Worm (Caenorhabditis elegans) whole organism, midembryonic: ENCODE results near the gene C03C10.7.

Experiments
- T22C8.4 ChIP-seq: fragments of 200-800 bp; sonication (Bioruptor generic); IDR thresholded peaks from 2 replicates; pipeline ENCODE4 v1.3.6; 2022; ENCODE audit warnings: missing genetic modification characterization, missing compliant biosample characterization
- cog-1 ChIP-seq: sonication (generic microtip); optimal IDR thresholded peaks from 2 replicates; lab custom pipeline; 2016; ENCODE audit warnings: missing genetic modification characterization, missing compliant biosample characterization
- flt-1 ChIP-seq: fragments of 200-800 bp; sonication (Bioruptor generic); IDR thresholded peaks from 2 replicates; pipeline ENCODE4 v1.3.6; 2022; ENCODE audit warnings: missing genetic modification characterization, missing compliant biosample characterization
- klf-2 ChIP-seq: fragments of 200-800 bp; sonication (Bioruptor generic); conservative IDR thresholded peaks from 2 replicates; pipeline ENCODE4 v1.3.6; 2022; ENCODE audit warnings: missing genetic modification reagents, missing genetic modification characterization, missing compliant biosample characterization
- med-1 ChIP-seq: sonication (generic microtip); optimal IDR thresholded peaks from 2 replicates; lab custom pipeline; 2017; ENCODE audit warnings: missing genetic modification characterization, mild to moderate bottlenecking, missing compliant biosample characterization, antibody characterized with exemption, missing genetic modification reagents; ENCODE audit not compliant: insufficient read depth
- ref-1 ChIP-seq: fragments of 200-800 bp; sonication (Bioruptor generic); conservative IDR thresholded peaks from 2 replicates; pipeline ENCODE4 v1.3.6; 2022; ENCODE audit warnings: missing genetic modification reagents, missing genetic modification characterization, missing compliant biosample characterization
- tab-1 ChIP-seq: fragments of 200-800 bp; sonication (Bioruptor generic); IDR thresholded peaks from 2 replicates; pipeline ENCODE4 v1.3.6; 2022; ENCODE audit warnings: missing genetic modification characterization, missing compliant biosample characterization
- ztf-23 ChIP-seq: fragments of 200-800 bp; sonication (Bioruptor generic); IDR thresholded peaks from 2 replicates; pipeline ENCODE4 v1.3.6; 2022; ENCODE audit warnings: missing genetic modification reagents, missing genetic modification characterization, missing compliant biosample characterization
- ztf-29 ChIP-seq: fragments of 200-800 bp; sonication (Bioruptor generic); IDR thresholded peaks from 2 replicates; pipeline ENCODE4 v1.3.6; 2022; ENCODE audit warnings: missing genetic modification reagents, missing genetic modification characterization, missing compliant biosample characterization

Gene C03C10.7

DNA sequence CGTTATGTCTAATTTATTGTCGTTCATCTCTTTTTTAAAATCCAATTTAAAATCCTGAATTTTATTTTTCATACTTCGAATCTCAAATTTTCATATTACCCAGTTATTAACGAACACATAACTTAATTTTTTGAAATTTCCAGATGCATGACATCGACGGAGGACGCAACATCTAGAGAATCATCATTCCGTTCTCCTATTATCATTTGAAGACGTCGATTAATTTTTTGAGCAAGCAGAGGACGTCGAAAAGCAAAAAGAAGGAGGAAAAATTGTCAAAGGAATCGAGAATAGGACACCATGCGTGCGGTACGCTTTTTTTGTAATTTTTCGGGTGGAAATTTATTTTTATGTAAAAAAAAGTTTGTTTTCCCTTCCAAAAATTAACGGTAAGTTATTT, 19.2 kb downstream of the C03C10.7 start, which contains the start of gene unc-103:
Gene unc-103 (plus strand): TSS at position 301 of the 400 bp plus-strand sequence.
- TF ChIP-seq klf-2 (GFP tag; lab: Robert Waterston, UW) (no peak), med-1 (GFP tag; lab: Kevin White, UChicago) (no peak), ztf-23 (GFP tag; lab: Robert Waterston, UW) (no peak), T22C8.4 (GFP tag; lab: Robert Waterston, UW) (no peak), cog-1 (tag; lab: Kevin White, UChicago) (no peak), tab-1 (no peak), ztf-29 (GFP tag; lab: Robert Waterston, UW) (no peak), ref-1 (GFP tag; lab: Robert Waterston, UW) (no peak), flt-1 (GFP tag; lab: Robert Waterston, UW) (no peak)

DNA sequence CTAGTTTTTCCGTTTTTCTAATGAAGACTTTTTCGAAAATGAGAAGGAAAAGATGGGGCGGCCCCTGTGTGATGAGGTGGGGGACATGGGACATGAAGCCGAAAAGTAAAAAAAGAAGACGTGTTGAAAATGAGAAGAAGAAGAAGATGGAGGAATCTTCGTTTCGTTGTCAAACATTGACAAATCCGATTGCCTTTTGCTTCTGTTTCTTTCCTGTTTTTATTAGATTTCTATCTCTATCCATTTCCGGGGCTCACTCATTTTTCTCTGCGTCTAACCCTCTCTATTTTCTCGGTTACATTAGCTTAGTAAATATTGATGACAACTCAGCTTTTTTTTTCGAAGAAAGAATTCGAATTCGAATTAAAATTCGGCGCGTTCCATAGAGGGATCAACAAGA, 23.9 kb downstream of the C03C10.7 start:
- TF ChIP-seq ztf-23 (GFP tag; lab: Robert Waterston, UW) (no peak), T22C8.4 (GFP tag; lab: Robert Waterston, UW) (no peak), cog-1 (tag; lab: Kevin White, UChicago) (no peak), ztf-29 (GFP tag; lab: Robert Waterston, UW) (no peak), klf-2 (GFP tag; lab: Robert Waterston, UW) (no peak), med-1 (GFP tag; lab: Kevin White, UChicago) (no peak), flt-1 (GFP tag; lab: Robert Waterston, UW) (no peak), tab-1 (no peak), ref-1 (GFP tag; lab: Robert Waterston, UW) (no peak)

DNA sequence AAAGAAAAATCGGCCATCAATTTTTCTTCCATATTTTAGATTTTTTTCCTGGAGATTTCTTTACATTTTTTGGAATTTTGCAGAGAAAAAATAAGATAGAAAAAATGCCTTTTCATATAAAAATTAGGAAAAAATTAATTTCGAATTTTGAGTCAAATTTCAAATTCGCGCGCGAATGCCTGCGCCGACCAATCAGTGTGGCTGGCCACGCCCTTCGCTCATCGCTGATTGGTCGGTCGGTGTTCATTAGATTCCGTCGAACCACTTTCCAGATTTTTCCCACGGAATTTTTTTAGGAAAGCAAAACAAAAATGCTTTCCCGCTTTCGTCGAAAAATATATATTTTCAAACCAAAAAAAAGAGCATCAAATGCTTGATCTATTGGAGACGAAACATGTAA, 24.5 kb downstream of the C03C10.7 start:
- no peak for TF ChIP-seq cog-1 (tag; lab: Kevin White, UChicago)
- no peak for TF ChIP-seq med-1 (GFP tag; lab: Kevin White, UChicago)
- no peak for TF ChIP-seq klf-2 (GFP tag; lab: Robert Waterston, UW)
- TF ChIP-seq ztf-29 (GFP tag; lab: Robert Waterston, UW), result no peak
- no peak for TF ChIP-seq flt-1 (GFP tag; lab: Robert Waterston, UW)
- no peak for TF ChIP-seq ztf-23 (GFP tag; lab: Robert Waterston, UW)
- TF ChIP-seq ref-1 (GFP tag; lab: Robert Waterston, UW), result no peak
- TF ChIP-seq tab-1, result no peak
- no peak for TF ChIP-seq T22C8.4 (GFP tag; lab: Robert Waterston, UW)

DNA sequence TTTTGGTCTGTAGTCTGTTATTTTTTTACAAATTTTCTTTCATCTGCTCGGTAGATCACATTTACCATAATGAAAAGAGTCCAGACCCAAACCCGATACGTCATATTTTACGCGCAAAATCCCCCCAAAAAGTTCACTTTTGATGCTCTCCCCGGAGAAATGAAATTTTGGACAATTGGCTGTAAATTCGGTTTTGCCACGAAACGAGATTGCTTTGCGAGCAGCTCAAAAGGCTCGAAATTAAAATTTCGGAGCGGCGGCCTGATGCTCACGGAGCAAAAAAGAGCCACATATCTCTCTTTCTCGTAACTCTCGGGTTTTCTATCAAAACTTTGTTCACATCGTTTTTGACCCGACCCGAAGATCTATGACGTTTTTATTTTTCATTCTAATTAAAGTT, 27.4 kb downstream of the C03C10.7 start:
- TF ChIP-seq T22C8.4 (GFP tag; lab: Robert Waterston, UW) (no peak), flt-1 (GFP tag; lab: Robert Waterston, UW) (no peak), cog-1 (tag; lab: Kevin White, UChicago) (no peak), tab-1 (no peak), klf-2 (GFP tag; lab: Robert Waterston, UW) (no peak), ztf-29 (GFP tag; lab: Robert Waterston, UW) (no peak), ztf-23 (GFP tag; lab: Robert Waterston, UW) (no peak), med-1 (GFP tag; lab: Kevin White, UChicago) (no peak), ref-1 (GFP tag; lab: Robert Waterston, UW) (no peak)

DNA sequence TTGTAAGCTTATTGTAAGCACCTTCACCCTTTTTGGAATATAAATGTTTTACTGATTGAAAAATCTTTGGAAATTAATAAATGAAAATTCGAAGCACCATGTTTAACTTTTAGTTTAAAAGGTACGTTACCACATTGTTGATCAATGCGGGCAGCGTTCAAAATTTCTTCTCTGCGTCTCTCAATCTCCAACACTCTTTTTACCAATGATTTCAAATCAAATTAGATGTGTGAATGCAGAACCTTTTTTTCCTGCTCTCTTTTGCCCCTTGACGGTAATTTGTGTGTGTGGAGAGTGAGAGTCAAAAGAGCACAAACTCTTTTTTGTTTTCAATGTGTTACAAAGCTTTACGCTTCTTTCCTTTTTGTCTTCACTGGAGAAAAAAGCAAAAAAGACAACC, 28.1 kb downstream of the C03C10.7 start:
- TF ChIP-seq tab-1, result no peak
- no peak for TF ChIP-seq klf-2 (GFP tag; lab: Robert Waterston, UW)
- no peak for TF ChIP-seq T22C8.4 (GFP tag; lab: Robert Waterston, UW)
- TF ChIP-seq cog-1 (tag; lab: Kevin White, UChicago), result no peak
- TF ChIP-seq ztf-23 (GFP tag; lab: Robert Waterston, UW), result no peak

DNA sequence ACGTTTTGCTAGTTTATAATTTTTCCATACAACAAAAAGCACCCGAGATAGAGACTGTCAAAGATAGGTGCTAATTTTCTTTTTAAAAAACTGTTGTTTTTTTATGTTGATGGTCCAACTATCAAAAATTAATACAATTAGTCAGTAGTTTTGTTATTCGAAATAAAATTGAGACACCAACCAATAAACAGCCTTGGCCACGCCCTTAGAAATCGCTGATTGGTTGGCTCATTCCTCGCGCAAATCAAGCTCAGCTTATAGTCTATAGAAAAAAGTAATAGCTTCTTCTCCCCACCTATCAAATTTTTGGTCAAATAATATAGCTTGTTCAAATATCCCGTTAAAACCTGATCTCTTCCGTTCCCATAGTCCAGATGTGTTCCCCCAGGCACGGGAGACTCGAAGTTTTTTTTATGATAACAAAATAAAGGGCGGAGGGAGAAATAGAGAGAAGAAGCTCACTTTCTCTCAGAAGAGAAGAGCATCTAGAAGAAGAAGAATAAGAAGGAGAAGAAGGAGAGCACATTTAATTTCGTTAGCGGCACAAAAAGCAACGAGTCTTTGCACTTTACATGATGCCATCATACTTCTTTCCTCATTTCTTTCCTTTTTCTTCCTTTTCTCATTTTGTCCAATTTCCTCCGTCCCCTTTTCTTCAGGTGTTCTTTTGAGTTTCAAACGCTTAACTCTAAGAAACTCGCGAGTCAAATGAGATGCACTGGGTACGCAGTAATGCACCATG, 36.1 kb downstream of the C03C10.7 start:
- TF ChIP-seq T22C8.4 (GFP tag; lab: Robert Waterston, UW) (no peak), cog-1 (tag; lab: Kevin White, UChicago) (no peak)

DNA sequence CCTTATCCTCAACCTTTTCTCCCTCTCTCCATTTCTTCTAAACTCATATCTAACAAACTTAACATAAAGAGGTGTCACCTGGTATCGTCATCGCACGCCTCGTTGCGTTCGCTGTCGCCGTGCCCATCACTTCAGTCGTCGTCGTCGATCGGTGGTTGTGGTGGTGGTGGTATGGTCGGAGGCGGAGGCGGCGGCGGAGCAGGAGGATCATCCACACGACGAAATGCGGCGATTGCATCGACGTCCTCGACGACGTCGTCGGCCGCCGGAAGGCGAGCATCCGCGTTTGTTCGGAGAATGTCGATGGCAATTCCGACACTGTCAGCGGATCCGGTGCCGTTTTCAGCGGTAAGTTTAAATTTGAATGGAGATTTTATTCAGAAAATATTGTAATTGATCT, 38.2 kb downstream of the C03C10.7 start:
- TF ChIP-seq ztf-29 (GFP tag; lab: Robert Waterston, UW) (no peak), ztf-23 (GFP tag; lab: Robert Waterston, UW) (no peak), flt-1 (GFP tag; lab: Robert Waterston, UW) (no peak), med-1 (GFP tag; lab: Kevin White, UChicago) (no peak), ref-1 (GFP tag; lab: Robert Waterston, UW) (no peak), tab-1 (no peak)

DNA sequence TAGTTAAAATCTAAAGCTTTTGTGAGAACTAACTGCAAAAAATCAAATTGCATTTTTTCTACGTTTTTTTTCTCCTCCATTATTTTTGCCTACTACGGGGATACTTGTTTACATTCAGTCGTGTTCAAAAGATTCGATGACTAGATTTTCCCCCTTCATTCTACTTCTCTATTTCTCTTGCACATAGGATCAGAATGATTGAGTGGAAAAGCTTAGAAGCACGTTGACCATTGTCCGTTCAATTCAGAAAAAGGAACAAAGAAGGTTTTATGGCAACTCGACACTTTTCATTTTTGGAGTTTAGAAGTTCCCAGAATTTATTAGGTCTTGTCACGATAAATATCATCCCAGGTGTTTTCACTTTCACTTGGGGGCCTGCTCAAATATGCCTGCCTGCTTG, 41.3 kb downstream of the C03C10.7 start:
- TF ChIP-seq ztf-29 (GFP tag; lab: Robert Waterston, UW), result no peak
- no peak for TF ChIP-seq med-1 (GFP tag; lab: Kevin White, UChicago)
- no peak for TF ChIP-seq flt-1 (GFP tag; lab: Robert Waterston, UW)
- TF ChIP-seq klf-2 (GFP tag; lab: Robert Waterston, UW), result no peak
- no peak for TF ChIP-seq ref-1 (GFP tag; lab: Robert Waterston, UW)
- TF ChIP-seq tab-1, result no peak
- TF ChIP-seq T22C8.4 (GFP tag; lab: Robert Waterston, UW), result no peak
- TF ChIP-seq ztf-23 (GFP tag; lab: Robert Waterston, UW), result no peak
- TF ChIP-seq cog-1 (tag; lab: Kevin White, UChicago), result no peak

DNA sequence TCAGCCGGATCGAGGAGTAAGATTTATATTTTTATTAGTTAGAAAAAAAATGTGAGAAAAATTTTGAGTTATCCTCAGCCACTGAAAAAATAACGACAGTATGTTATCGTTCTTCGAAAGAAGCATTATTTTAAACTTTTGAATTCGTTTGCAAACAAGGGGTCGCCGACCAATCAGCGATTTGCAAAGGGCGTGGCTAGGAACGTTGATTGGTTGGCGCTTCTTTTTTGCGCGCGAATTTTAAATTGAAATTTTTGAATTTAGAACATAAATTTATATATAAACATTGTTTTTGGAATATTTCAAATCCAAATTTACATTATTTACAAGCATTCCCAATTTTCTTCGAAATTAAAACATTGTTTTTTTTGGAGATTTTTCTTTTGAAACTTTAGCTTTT, 47.3 kb downstream of the C03C10.7 start:
- no peak for TF ChIP-seq tab-1
- TF ChIP-seq klf-2 (GFP tag; lab: Robert Waterston, UW), result no peak
- no peak for TF ChIP-seq flt-1 (GFP tag; lab: Robert Waterston, UW)
- no peak for TF ChIP-seq ztf-23 (GFP tag; lab: Robert Waterston, UW)
- no peak for TF ChIP-seq cog-1 (tag; lab: Kevin White, UChicago)
- no peak for TF ChIP-seq ztf-29 (GFP tag; lab: Robert Waterston, UW)
- TF ChIP-seq ref-1 (GFP tag; lab: Robert Waterston, UW), result no peak
